Fruit fly (Drosophila melanogaster) whole organism, adult: ENCODE measurements around the gene CG13482.

Source experiments
- CG11617 ChIP-seq: fragments of 200-800 bp; sonication (Bioruptor generic); optimal IDR thresholded peaks from 2 replicates; lab custom pipeline; 2017; ENCODE audit warnings: mild to moderate bottlenecking, missing biosample characterization, missing genetic modification reagents, missing genetic modification characterization
- CG12768 ChIP-seq: fragments of 200-800 bp; sonication (Bioruptor generic); optimal IDR thresholded peaks from 2 replicates; lab custom pipeline; 2017; ENCODE audit warnings: missing biosample characterization, missing genetic modification characterization, mild to moderate bottlenecking, moderate library complexity, missing genetic modification reagents
- CG14711 ChIP-seq: fragments of 200-800 bp; sonication (Bioruptor generic); optimal IDR thresholded peaks from 2 replicates; lab custom pipeline; 2018; ENCODE audit warnings: missing biosample characterization, mild to moderate bottlenecking, missing genetic modification characterization, moderate library complexity
- CG1620 ChIP-seq: fragments of 200-800 bp; sonication (Bioruptor generic); optimal IDR thresholded peaks from 2 replicates; lab custom pipeline; 2016; ENCODE audit warnings: missing biosample characterization, missing genetic modification characterization
- CG33017 ChIP-seq: fragments of 200-800 bp; sonication (Bioruptor generic); optimal IDR thresholded peaks from 2 replicates; lab custom pipeline; 2018; ENCODE audit warnings: missing biosample characterization, mild to moderate bottlenecking, missing genetic modification characterization, moderate library complexity
- CG5204 ChIP-seq: fragments of 200-800 bp; sonication (Bioruptor generic); optimal IDR thresholded peaks from 2 replicates; lab custom pipeline; 2016; ENCODE audit warnings: missing biosample characterization, missing genetic modification characterization
- CG7045 ChIP-seq: fragments of 200-800 bp; sonication (Bioruptor generic); optimal IDR thresholded peaks from 2 replicates; lab custom pipeline; 2017; ENCODE audit warnings: missing biosample characterization, mild to moderate bottlenecking, missing genetic modification characterization
- CG7101 ChIP-seq: fragments of 200-800 bp; sonication (Bioruptor generic); optimal IDR thresholded peaks from 2 replicates; lab custom pipeline; 2018; ENCODE audit warnings: missing biosample characterization, mild to moderate bottlenecking, missing genetic modification characterization, moderate library complexity
- Clk ChIP-seq: fragments of 200-800 bp; sonication (Bioruptor generic); optimal IDR thresholded peaks from 2 replicates; lab custom pipeline; 2017; ENCODE audit warnings: missing biosample characterization, missing genetic modification characterization
- Crg-1 ChIP-seq: fragments of 200-800 bp; sonication (Bioruptor generic); optimal IDR thresholded peaks from 2 replicates; lab custom pipeline; 2016; ENCODE audit warnings: missing biosample characterization, missing genetic modification characterization
- Hr96 ChIP-seq: fragments of 200-800 bp; sonication (Bioruptor generic); optimal IDR thresholded peaks from 2 replicates; lab custom pipeline; 2016; ENCODE audit warnings: missing biosample characterization, missing genetic modification characterization
- Mnt ChIP-seq: fragments of 200-800 bp; sonication (Bioruptor generic); optimal IDR thresholded peaks from 2 replicates; lab custom pipeline; 2016; ENCODE audit warnings: missing biosample characterization, mild to moderate bottlenecking, missing genetic modification characterization
- bab1 ChIP-seq: fragments of 200-800 bp; sonication (Bioruptor generic); optimal IDR thresholded peaks from 3 replicates; lab custom pipeline; 2019; ENCODE audit warnings: missing biosample characterization, mild to moderate bottlenecking, missing genetic modification characterization, moderate library complexity
- cic ChIP-seq: fragments of 200-800 bp; sonication (Bioruptor generic); optimal IDR thresholded peaks from 2 replicates; lab custom pipeline; 2017; ENCODE audit warnings: missing biosample characterization, mild to moderate bottlenecking, missing genetic modification characterization, moderate library complexity
- cnc ChIP-seq, 2 experiments: fragments of >200 bp; optimal IDR thresholded peaks; 2 replicates each; lab custom pipeline; 2017
- kay ChIP-seq: fragments of 200-800 bp; sonication (Bioruptor generic); peaks from one replicate; lab custom pipeline; 2016; ENCODE audit warnings: missing biosample characterization, missing genetic modification characterization, borderline replicate concordance
- ovo ChIP-seq: fragments of 200-800 bp; sonication (Bioruptor generic); optimal IDR thresholded peaks from 2 replicates; lab custom pipeline; 2016; ENCODE audit warnings: missing biosample characterization, missing genetic modification characterization
- pad ChIP-seq: fragments of 200-800 bp; sonication (Bioruptor generic); optimal IDR thresholded peaks from 3 replicates; lab custom pipeline; 2017; ENCODE audit warnings: missing biosample characterization, missing genetic modification characterization, mild to moderate bottlenecking, moderate library complexity, missing genetic modification reagents
- tj ChIP-seq: fragments of 200-800 bp; sonication (Bioruptor generic); optimal IDR thresholded peaks from 3 replicates; lab custom pipeline; 2017; ENCODE audit warnings: missing biosample characterization, mild to moderate bottlenecking, missing genetic modification characterization, moderate library complexity
- toe ChIP-seq: fragments of 200-800 bp; sonication (Bioruptor generic); optimal IDR thresholded peaks from 2 replicates; lab custom pipeline; 2016; ENCODE audit warnings: missing biosample characterization, missing genetic modification characterization

Gene CG13482

dm6 chr3L:14329042-14329441, at the start of gene CG13482:
TSS of gene CG13482 (plus strand) at chr3L:14329346.
- TF ChIP-seq CG33017 (no peak), ovo (GFP tag; lab: Kevin White, UChicago) (no peak), cnc (optimal IDR thresholded peaks at IDR 0.05; lab: Kevin White, UChicago) (no peak), CG7101 (no peak), kay (peak; percentile 96)

DNA sequence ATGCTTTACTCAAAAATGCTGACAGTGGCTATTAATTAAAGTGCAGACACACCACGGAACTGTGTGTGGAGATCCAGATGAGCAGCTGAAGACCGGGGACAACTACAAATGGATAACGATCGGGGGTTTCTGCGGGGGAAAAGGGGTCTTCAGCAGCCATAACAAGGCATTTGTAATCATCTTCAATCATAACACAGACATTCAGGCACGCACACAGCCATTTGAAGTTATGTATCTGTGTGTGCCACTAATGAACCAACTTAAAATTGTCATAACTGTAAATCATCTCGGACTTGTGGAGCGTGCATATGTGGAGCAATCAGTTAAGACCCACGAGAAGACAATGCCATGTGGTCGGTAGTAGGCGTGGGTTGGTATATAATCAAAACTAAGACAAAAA, 47.0 kb upstream of the CG13482 start:
- TF ChIP-seq kay (no peak), Hr96 (GFP tag; lab: Kevin White, UChicago) (no peak), cnc (optimal IDR thresholded peaks at IDR 0.05; lab: Kevin White, UChicago) (no peak), CG11617 (GFP tag; lab: Kevin White, UChicago) (no peak), Clk (GFP tag; lab: Kevin White, UChicago) (no peak), CG14711 (no peak), Crg-1 (no peak), CG33017 (no peak), ovo (GFP tag; lab: Kevin White, UChicago) (no peak), toe (no peak)

DNA sequence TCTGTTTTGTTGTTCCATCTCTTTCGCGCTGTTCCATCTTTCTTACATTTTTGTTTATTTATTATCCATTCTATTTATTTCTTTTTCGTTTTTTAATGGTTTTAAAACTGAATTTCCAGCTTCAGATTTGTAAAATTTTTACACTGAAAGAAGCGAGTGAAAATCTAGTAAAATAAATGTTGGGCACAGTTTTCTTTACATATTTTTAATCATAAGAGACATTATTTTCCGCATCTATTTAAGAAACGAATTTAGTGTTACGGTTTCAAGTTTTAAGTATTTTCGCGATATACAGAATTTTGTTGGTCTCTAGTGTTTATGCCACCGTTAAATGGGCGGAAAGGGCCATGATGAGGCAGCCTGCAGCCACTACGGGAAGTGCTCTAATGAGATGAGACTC, 41.3 kb upstream of the CG13482 start:
- no peak for TF ChIP-seq ovo (GFP tag; lab: Kevin White, UChicago)
- no peak for TF ChIP-seq pad (GFP tag; lab: Kevin White, UChicago)
- TF ChIP-seq Hr96 (GFP tag; lab: Kevin White, UChicago) = no peak
- TF ChIP-seq CG14711 = no peak
- no peak for TF ChIP-seq kay
- no peak for TF ChIP-seq Mnt (GFP tag; lab: Kevin White, UChicago)
- no peak for TF ChIP-seq toe
- no peak for TF ChIP-seq Crg-1

- TF ChIP-seq ovo (GFP tag; lab: Kevin White, UChicago) = no peak
- TF ChIP-seq CG7101 = no peak
- no peak for TF ChIP-seq cnc (optimal IDR thresholded peaks at IDR 0.05; lab: Kevin White, UChicago)
- TF ChIP-seq tj (GFP tag; lab: Kevin White, UChicago) = no peak
- no peak for TF ChIP-seq CG7045 (GFP tag; lab: Kevin White, UChicago)
- TF ChIP-seq Mnt (GFP tag; lab: Kevin White, UChicago) = no peak
- TF ChIP-seq bab1 (GFP tag; lab: Kevin White, UChicago) = no peak
- no peak for TF ChIP-seq CG12768 (GFP tag; lab: Kevin White, UChicago)
- no peak for TF ChIP-seq Hr96 (GFP tag; lab: Kevin White, UChicago)
- no peak for TF ChIP-seq CG5204 (GFP tag; lab: Kevin White, UChicago)
- no peak for TF ChIP-seq cic (GFP tag; lab: Kevin White, UChicago)
- TF ChIP-seq CG1620 (GFP tag; lab: Kevin White, UChicago) = no peak
- no peak for TF ChIP-seq toe
- TF ChIP-seq CG33017 = no peak
- TF ChIP-seq CG14711 = no peak
- TF ChIP-seq Crg-1 = no peak
- no peak for TF ChIP-seq Clk (GFP tag; lab: Kevin White, UChicago)
- TF ChIP-seq CG11617 (GFP tag; lab: Kevin White, UChicago) = no peak
- no peak for TF ChIP-seq kay
- TF ChIP-seq pad (GFP tag; lab: Kevin White, UChicago) = no peak
Observed at dm6 chr3L:14296433-14296832, 32.7 kb upstream of the CG13482 start.

- TF ChIP-seq CG12768 (GFP tag; lab: Kevin White, UChicago) (no peak), Mnt (GFP tag; lab: Kevin White, UChicago) (no peak), CG7101 (no peak), bab1 (GFP tag; lab: Kevin White, UChicago) (peak; percentile 74)
Observed at dm6 chr3L:14297482-14297881, 31.7 kb upstream of the CG13482 start.

DNA sequence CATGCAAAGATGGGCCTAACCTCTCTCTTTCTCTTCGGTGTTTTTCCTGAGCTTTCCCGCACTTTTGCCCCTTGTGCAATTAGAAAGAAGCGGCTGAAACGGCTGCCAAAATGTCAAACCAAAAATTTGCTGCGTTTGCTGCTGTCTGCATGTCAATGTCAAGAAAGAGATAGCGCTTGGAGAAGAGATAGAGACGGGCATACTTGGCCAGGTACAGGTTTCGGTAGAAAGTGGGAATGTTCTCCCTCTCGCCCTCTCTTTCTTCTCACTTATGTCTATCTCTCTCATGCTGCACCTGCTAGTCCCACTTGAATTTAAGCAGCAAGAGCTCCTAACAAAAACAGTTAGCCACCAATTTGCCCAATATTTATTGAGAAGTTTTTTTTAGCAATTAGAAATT, 31.1 kb upstream of the CG13482 start:
- no peak for TF ChIP-seq Crg-1

dm6 chr3L:14300696-14301319, 28.3 kb upstream of the CG13482 start:
- TF ChIP-seq tj (GFP tag; lab: Kevin White, UChicago) = no peak
- TF ChIP-seq ovo (GFP tag; lab: Kevin White, UChicago) = no peak
- no peak for TF ChIP-seq Clk (GFP tag; lab: Kevin White, UChicago)
- TF ChIP-seq Hr96 (GFP tag; lab: Kevin White, UChicago) = no peak
- no peak for TF ChIP-seq cnc (optimal IDR thresholded peaks at IDR 0.05; lab: Kevin White, UChicago)
- TF ChIP-seq toe = no peak

DNA sequence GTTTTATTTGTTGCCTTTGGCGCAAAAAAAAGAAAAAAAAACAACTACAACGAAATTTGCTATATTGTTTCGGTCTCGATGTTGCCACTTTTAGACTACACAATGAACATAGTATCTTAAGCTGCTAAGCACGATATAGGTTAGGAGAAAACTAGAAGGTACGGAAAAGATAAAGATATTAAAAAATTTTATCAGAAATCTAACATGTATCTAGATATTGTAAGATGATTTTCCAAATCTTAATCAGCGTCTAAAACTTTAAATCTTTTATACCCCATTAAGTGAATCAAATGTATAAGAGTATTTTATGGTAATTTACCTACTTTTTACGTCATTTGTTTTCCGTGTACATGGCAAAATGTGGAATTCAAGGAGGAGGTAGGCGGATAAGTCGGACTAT, 27.5 kb upstream of the CG13482 start:
- TF ChIP-seq Mnt (GFP tag; lab: Kevin White, UChicago) (no peak), CG1620 (GFP tag; lab: Kevin White, UChicago) (no peak), CG7101 (no peak), bab1 (GFP tag; lab: Kevin White, UChicago) (no peak), kay (no peak), CG7045 (GFP tag; lab: Kevin White, UChicago) (no peak), tj (GFP tag; lab: Kevin White, UChicago) (no peak), toe (no peak), Crg-1 (no peak)
